Fruit fly (Drosophila melanogaster) whole organism, embryonic: ENCODE results near the gene Sf3b1.
A peak's percentile ranks its signal among the peaks of the same experiment; 100 is the strongest.

Source experiments
- Antp ChIP-seq: fragments of 200-800 bp; sonication (Bioruptor generic); optimal IDR thresholded peaks from 3 replicates; lab custom pipeline; 2016; ENCODE audit warnings: missing biosample characterization, missing genetic modification characterization
- Atf6 ChIP-seq: fragments of 200-800 bp; sonication (Bioruptor generic); IDR thresholded peaks from 2 replicates; pipeline ENCODE4 v1.3.6; 2022; ENCODE audit warnings: missing biosample characterization, missing genetic modification characterization
- CG10321 ChIP-seq: fragments of 200-800 bp; sonication (Bioruptor generic); IDR thresholded peaks from 2 replicates; pipeline ENCODE4 v1.3.6; 2022; ENCODE audit warnings: missing biosample characterization, missing genetic modification characterization
- CG12104 ChIP-seq: fragments of 200-800 bp; sonication (Bioruptor generic); optimal IDR thresholded peaks from 3 replicates; lab custom pipeline; 2016; ENCODE audit warnings: missing biosample characterization, missing genetic modification characterization
- CG12299 ChIP-seq: fragments of 200-800 bp; sonication (Bioruptor generic); optimal IDR thresholded peaks from 2 replicates; lab custom pipeline; 2018; ENCODE audit warnings: missing biosample characterization, mild to moderate bottlenecking, missing genetic modification characterization
- CG1233 ChIP-seq: fragments of 200-800 bp; sonication (Bioruptor generic); optimal IDR thresholded peaks from 4 replicates; lab custom pipeline; 2018; ENCODE audit warnings: missing biosample characterization, mild to moderate bottlenecking, missing genetic modification characterization
- CG12744 ChIP-seq: fragments of 200-800 bp; sonication (Bioruptor generic); optimal IDR thresholded peaks from 2 replicates; lab custom pipeline; 2016; ENCODE audit warnings: missing biosample characterization, missing genetic modification characterization
- CG13894 ChIP-seq: fragments of 200-800 bp; sonication (Bioruptor generic); optimal IDR thresholded peaks from 3 replicates; lab custom pipeline; 2018; ENCODE audit warnings: missing biosample characterization, mild to moderate bottlenecking, missing genetic modification characterization, moderate library complexity
- CG14965 ChIP-seq: fragments of 200-800 bp; sonication (Bioruptor generic); optimal IDR thresholded peaks from 2 replicates; lab custom pipeline; 2016; ENCODE audit warnings: missing biosample characterization, missing genetic modification characterization, borderline replicate concordance
- CG1529 ChIP-seq: fragments of 200-800 bp; sonication (Bioruptor generic); optimal IDR thresholded peaks from 3 replicates; lab custom pipeline; 2018; ENCODE audit warnings: missing biosample characterization, missing genetic modification characterization
- CG1603 ChIP-seq: fragments of 200-800 bp; sonication (Bioruptor generic); optimal IDR thresholded peaks from 2 replicates; lab custom pipeline; 2019; ENCODE audit warnings: missing biosample characterization, mild to moderate bottlenecking, missing genetic modification characterization, moderate library complexity
- CG2678 ChIP-seq: fragments of 200-800 bp; sonication (Bioruptor generic); optimal IDR thresholded peaks from 3 replicates; lab custom pipeline; 2019; ENCODE audit warnings: missing biosample characterization, mild to moderate bottlenecking, missing genetic modification characterization, moderate library complexity
- CG2875 ChIP-seq: fragments of 200-800 bp; sonication (Bioruptor generic); optimal IDR thresholded peaks from 2 replicates; lab custom pipeline; 2017; ENCODE audit warnings: missing biosample characterization, mild to moderate bottlenecking, missing genetic modification characterization, missing genetic modification reagents
- CG4360 ChIP-seq: fragments of 200-800 bp; sonication (Bioruptor generic); IDR thresholded peaks from 2 replicates; pipeline ENCODE4 v1.3.6; 2022; ENCODE audit warnings: missing biosample characterization, missing genetic modification characterization
- CG5245 ChIP-seq: fragments of 200-800 bp; sonication (Bioruptor generic); optimal IDR thresholded peaks from 3 replicates; lab custom pipeline; 2016; ENCODE audit warnings: missing biosample characterization, missing genetic modification characterization
- CG5953 ChIP-seq: fragments of 200-800 bp; sonication (Bioruptor generic); IDR thresholded peaks from 2 replicates; pipeline ENCODE4 v1.3.6; 2022; ENCODE audit warnings: missing biosample characterization, missing genetic modification characterization
- CG6254 ChIP-seq: fragments of 200-800 bp; sonication (Bioruptor generic); optimal IDR thresholded peaks from 3 replicates; lab custom pipeline; 2017; ENCODE audit warnings: mild to moderate bottlenecking, missing biosample characterization, missing genetic modification reagents, missing genetic modification characterization
- CG8089 ChIP-seq: fragments of 200-800 bp; sonication (Bioruptor generic); optimal IDR thresholded peaks from 3 replicates; lab custom pipeline; 2016; ENCODE audit warnings: missing biosample characterization, missing genetic modification characterization
- CTCF ChIP-seq: fragments of 200-800 bp; sonication (Bioruptor generic); optimal IDR thresholded peaks from 2 replicates; lab custom pipeline; 2017; ENCODE audit warnings: missing biosample characterization, mild to moderate bottlenecking, missing genetic modification characterization, moderate library complexity
- CrebB ChIP-seq: fragments of 200-800 bp; sonication (Bioruptor generic); optimal IDR thresholded peaks from 3 replicates; lab custom pipeline; 2018; ENCODE audit warnings: missing biosample characterization, mild to moderate bottlenecking, missing genetic modification characterization
- Dad ChIP-seq: fragments of 200-800 bp; sonication (Bioruptor generic); optimal IDR thresholded peaks from 3 replicates; lab custom pipeline; 2016; ENCODE audit warnings: missing biosample characterization, missing genetic modification characterization
- Dek ChIP-seq: fragments of 200-800 bp; sonication (Bioruptor generic); optimal IDR thresholded peaks from 3 replicates; lab custom pipeline; 2019; ENCODE audit warnings: missing biosample characterization, mild to moderate bottlenecking, missing genetic modification characterization, moderate library complexity
- Doc3 ChIP-seq: fragments of 200-800 bp; sonication (Bioruptor generic); IDR thresholded peaks from 3 replicates; pipeline ENCODE4 v1.3.6; 2022; ENCODE audit warnings: missing biosample characterization, missing genetic modification characterization; ENCODE audit not compliant: partially characterized antibody
- Fer2 ChIP-seq: fragments of 200-800 bp; sonication (Bioruptor generic); optimal IDR thresholded peaks from 2 replicates; lab custom pipeline; 2018; ENCODE audit warnings: missing biosample characterization, mild to moderate bottlenecking, missing genetic modification characterization, moderate library complexity
- Hand ChIP-seq: fragments of 200-800 bp; sonication (Bioruptor generic); optimal IDR thresholded peaks from 2 replicates; lab custom pipeline; 2017; ENCODE audit warnings: mild to moderate bottlenecking, missing biosample characterization, missing genetic modification reagents, missing genetic modification characterization
- Lim3 ChIP-seq: fragments of 200-800 bp; sonication (Bioruptor generic); IDR thresholded peaks from 2 replicates; pipeline ENCODE4 v1.3.6; 2022; ENCODE audit warnings: missing biosample characterization, missing genetic modification characterization
- MBD-R2 ChIP-seq: fragments of 200-800 bp; sonication (Bioruptor generic); IDR thresholded peaks from 2 replicates; pipeline ENCODE4 v1.3.6; 2022; ENCODE audit warnings: missing biosample characterization, missing genetic modification characterization
- MESR4 ChIP-seq: fragments of 200-800 bp; sonication (Bioruptor generic); optimal IDR thresholded peaks from 2 replicates; lab custom pipeline; 2018; ENCODE audit warnings: missing biosample characterization, mild to moderate bottlenecking, missing genetic modification characterization, moderate library complexity
- Neu2 ChIP-seq: fragments of 200-800 bp; sonication (Bioruptor generic); optimal IDR thresholded peaks from 3 replicates; lab custom pipeline; 2016; ENCODE audit warnings: missing biosample characterization, missing genetic modification characterization, borderline replicate concordance
- Nf-YB ChIP-seq: fragments of 200-800 bp; sonication (Bioruptor generic); optimal IDR thresholded peaks from 3 replicates; lab custom pipeline; 2019; ENCODE audit warnings: missing biosample characterization, mild to moderate bottlenecking, missing genetic modification characterization, moderate library complexity
- Sox102F ChIP-seq: fragments of 200-800 bp; sonication (Bioruptor generic); optimal IDR thresholded peaks from 2 replicates; lab custom pipeline; 2018; ENCODE audit warnings: missing biosample characterization, mild to moderate bottlenecking, missing genetic modification characterization, moderate library complexity
- Spps ChIP-seq: fragments of 200-800 bp; sonication (Bioruptor generic); optimal IDR thresholded peaks from 2 replicates; lab custom pipeline; 2018; ENCODE audit warnings: missing biosample characterization, mild to moderate bottlenecking, missing genetic modification characterization
- Taf1 ChIP-seq: fragments of 200-800 bp; sonication (Bioruptor generic); IDR thresholded peaks from 2 replicates; pipeline ENCODE4 v1.3.6; 2022; ENCODE audit warnings: missing biosample characterization, missing genetic modification characterization
- caup ChIP-seq: fragments of 200-800 bp; sonication (Bioruptor generic); optimal IDR thresholded peaks from 3 replicates; lab custom pipeline; 2017; ENCODE audit warnings: missing biosample characterization, mild to moderate bottlenecking, missing genetic modification characterization, moderate library complexity; ENCODE audit not compliant: severe bottlenecking
- chn ChIP-seq: fragments of 200-800 bp; sonication (Bioruptor generic); optimal IDR thresholded peaks from 2 replicates; lab custom pipeline; 2016; ENCODE audit warnings: missing biosample characterization, missing genetic modification characterization
- dan ChIP-seq: fragments of 200-800 bp; sonication (Bioruptor generic); IDR thresholded peaks from 2 replicates; pipeline ENCODE4 v1.3.6; 2022; ENCODE audit warnings: missing biosample characterization, missing genetic modification characterization
- fd3F ChIP-seq: fragments of 200-800 bp; sonication (Bioruptor generic); optimal IDR thresholded peaks from 2 replicates; lab custom pipeline; 2018; ENCODE audit warnings: missing biosample characterization, mild to moderate bottlenecking, missing genetic modification characterization, moderate library complexity
- hbn ChIP-seq: fragments of 200-800 bp; sonication (Bioruptor generic); IDR thresholded peaks from 2 replicates; pipeline ENCODE4 v1.3.6; 2022; ENCODE audit warnings: missing biosample characterization, missing genetic modification characterization; ENCODE audit not compliant: partially characterized antibody
- her ChIP-seq: fragments of 200-800 bp; sonication (Bioruptor generic); optimal IDR thresholded peaks from 2 replicates; lab custom pipeline; 2016; ENCODE audit warnings: missing biosample characterization, missing genetic modification characterization
- kay ChIP-seq: fragments of 200-800 bp; sonication (Bioruptor generic); optimal IDR thresholded peaks from 2 replicates; lab custom pipeline; 2016; ENCODE audit warnings: missing biosample characterization, missing genetic modification characterization
- knrl ChIP-seq: fragments of 200-800 bp; sonication (Bioruptor generic); IDR thresholded peaks from 3 replicates; pipeline ENCODE4 v1.3.6; 2022; ENCODE audit warnings: missing biosample characterization, missing genetic modification characterization; ENCODE audit not compliant: partially characterized antibody
- lilli ChIP-seq: fragments of 200-800 bp; sonication (Bioruptor generic); optimal IDR thresholded peaks from 3 replicates; lab custom pipeline; 2016; ENCODE audit warnings: missing biosample characterization, missing genetic modification characterization
- odd ChIP-seq: fragments of 200-800 bp; sonication (Bioruptor generic); optimal IDR thresholded peaks from 2 replicates; lab custom pipeline; 2017; ENCODE audit warnings: missing biosample characterization, mild to moderate bottlenecking, missing genetic modification characterization
- pan ChIP-seq, 4 experiments: fragments of >200 bp in 3 of 4; fragments of 200-800 bp in 1 of 4; sonication (Bioruptor generic) in 1 of 4; optimal IDR thresholded peaks in 3 of 4; IDR thresholded peaks in 1 of 4; 2 replicates each; pipeline versions ENCODE4 v1.3.6 to Lab custom; 2017 to 2022; ENCODE audit warnings: missing biosample characterization in 2 of 4, missing genetic modification characterization in 2 of 4, mixed read lengths in 1 of 4
- pita ChIP-seq: fragments of 200-800 bp; sonication (Bioruptor generic); optimal IDR thresholded peaks from 2 replicates; lab custom pipeline; 2017; ENCODE audit warnings: missing biosample characterization, mild to moderate bottlenecking, missing genetic modification characterization
- salm ChIP-seq: fragments of 200-800 bp; sonication (Bioruptor generic); optimal IDR thresholded peaks from 2 replicates; lab custom pipeline; 2018; ENCODE audit warnings: missing biosample characterization, mild to moderate bottlenecking, missing genetic modification characterization
- unc-4 ChIP-seq: fragments of 200-800 bp; sonication (Bioruptor generic); IDR thresholded peaks from 2 replicates; pipeline ENCODE4 v1.3.6; 2022; ENCODE audit warnings: missing biosample characterization, missing genetic modification characterization; ENCODE audit not compliant: partially characterized antibody
- vfl ChIP-seq: fragments of 200-800 bp; sonication (Bioruptor generic); optimal IDR thresholded peaks from 2 replicates; lab custom pipeline; 2016; ENCODE audit warnings: missing biosample characterization, missing genetic modification characterization

The Sf3b1 gene

DNA sequence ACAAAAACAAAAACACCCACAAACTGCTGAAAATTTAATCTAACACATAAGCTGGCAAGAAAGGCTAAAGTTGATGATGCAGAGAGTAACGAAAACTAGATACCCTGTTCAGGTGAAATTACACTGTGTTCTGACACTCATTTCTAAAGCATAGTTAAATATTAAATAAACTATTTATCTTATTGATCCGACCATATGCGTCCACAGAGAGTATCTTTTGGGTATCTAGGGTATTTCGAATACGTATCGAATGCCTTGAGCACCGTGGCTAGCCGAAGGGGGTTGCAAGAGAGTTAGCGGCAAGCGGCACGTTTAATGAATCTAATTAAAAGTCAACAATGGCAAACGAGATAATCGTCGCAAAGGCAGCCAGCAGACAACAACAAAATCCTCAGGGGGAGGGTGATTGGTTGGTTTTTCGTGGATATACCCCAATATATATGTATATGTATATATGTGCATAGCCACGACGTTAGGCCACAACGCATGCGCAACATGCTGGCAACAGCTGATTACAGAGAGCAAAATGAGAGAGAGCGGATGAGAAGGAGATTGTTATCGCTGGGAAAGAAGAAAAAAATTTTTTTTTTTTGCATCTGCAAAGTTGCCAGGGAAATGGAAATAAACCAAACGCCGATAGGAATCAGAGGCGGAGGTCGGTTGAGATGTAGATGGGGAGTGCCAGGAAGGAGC lies 46.1 kb upstream of the Sf3b1 start (continued):
- no peak for TF ChIP-seq Doc3 (GFP tag; lab: Robert Waterston, UW)
- peak; percentile 56; the same call in 1 of the 2 replicates for TF ChIP-seq CG4360 (GFP tag; lab: Robert Waterston, UW)
- TF ChIP-seq pan (optimal IDR thresholded peaks at IDR 0.05; lab: Kevin White, UChicago): peak in 1 of 2 experiments; percentile 72
- TF ChIP-seq pan (GFP tag; optimal IDR thresholded peaks at IDR 0.05 in 1 of 2, IDR thresholded peaks at IDR 0.05 in 1 of 2): peak; percentile 44 to 93
- TF ChIP-seq CG1529 (GFP tag; lab: Kevin White, UChicago): peak; percentile 59
- peak; percentile 59 for TF ChIP-seq salm (tag; lab: Kevin White, UChicago)
- peak; percentile 87 for TF ChIP-seq CG2678
- TF ChIP-seq MBD-R2 (GFP tag; lab: Robert Waterston, UW): peak; percentile 30; the same call in 1 of the 2 replicates
- TF ChIP-seq CG12744 (GFP tag; lab: Kevin White, UChicago): peak; percentile 52
- TF ChIP-seq CG1233: peak; percentile 69
- peak; percentile 77 for TF ChIP-seq Spps (tag; lab: Kevin White, UChicago)
- TF ChIP-seq CG13894: no peak
- peak; percentile 65 for TF ChIP-seq CG2875
- TF ChIP-seq caup (GFP tag; lab: Kevin White, UChicago): peak; percentile 0
- TF ChIP-seq vfl: peak; percentile 20
- TF ChIP-seq CG6254 (GFP tag; lab: Kevin White, UChicago): peak; percentile 77
- peak; percentile 14 for TF ChIP-seq CG12299 (tag; lab: Kevin White, UChicago)
- no peak for TF ChIP-seq odd
- peak; percentile 28 for TF ChIP-seq Dek (tag; lab: Kevin White, UChicago)
- no peak for TF ChIP-seq Taf1 (GFP tag; lab: Robert Waterston, UW)
- 0 out of 2 replicates have a peak, but pooled peaks have one; percentile 39 for TF ChIP-seq Lim3
- peak; percentile 34 for TF ChIP-seq CG8089
- no peak for TF ChIP-seq Fer2 (tag; lab: Kevin White, UChicago)
- TF ChIP-seq CG1603 (tag; lab: Kevin White, UChicago): peak; percentile 95
- peak; percentile 62 for TF ChIP-seq lilli (GFP tag; lab: Kevin White, UChicago)
- TF ChIP-seq CTCF: peak; percentile 42
- peak; percentile 77 for TF ChIP-seq CG5953 (GFP tag; lab: Robert Waterston, UW)
- TF ChIP-seq her (GFP tag; lab: Kevin White, UChicago): peak; percentile 17
- no peak for TF ChIP-seq Hand (GFP tag; lab: Kevin White, UChicago)
- TF ChIP-seq CG10321 (GFP tag; lab: Robert Waterston, UW): peak; percentile 21; the same call in 1 of the 2 replicates
- TF ChIP-seq dan: peak; percentile 70
- TF ChIP-seq kay (GFP tag; lab: Kevin White, UChicago): peak; percentile 64
- no peak for TF ChIP-seq unc-4 (GFP tag; lab: Robert Waterston, UW)
- TF ChIP-seq fd3F: no peak
- peak; percentile 76 for TF ChIP-seq chn (GFP tag; lab: Kevin White, UChicago)
- no peak for TF ChIP-seq Neu2 (GFP tag; lab: Kevin White, UChicago)
- no peak for TF ChIP-seq knrl (GFP tag; lab: Robert Waterston, UW)
- TF ChIP-seq Dad (GFP tag; lab: Kevin White, UChicago): no peak
- TF ChIP-seq CrebB: peak; percentile 25
- no peak for TF ChIP-seq pita (GFP tag; lab: Kevin White, UChicago)
- peak; percentile 49 for TF ChIP-seq Nf-YB (GFP tag; lab: Kevin White, UChicago)
- TF ChIP-seq CG12104 (GFP tag; lab: Kevin White, UChicago): no peak
- peak; percentile 56 for TF ChIP-seq CG5245 (GFP tag; lab: Kevin White, UChicago)
- no peak for TF ChIP-seq hbn (GFP tag; lab: Robert Waterston, UW)
- no peak for TF ChIP-seq CG14965 (GFP tag; lab: Kevin White, UChicago)
- TF ChIP-seq Sox102F: peak; percentile 89
- TF ChIP-seq Antp: peak; percentile 27
- peak; percentile 44; the same call in 1 of the 2 replicates for TF ChIP-seq Atf6 (GFP tag; lab: Robert Waterston, UW)
- TF ChIP-seq MESR4 (GFP tag; lab: Kevin White, UChicago): no peak
